Worm (Caenorhabditis elegans) whole organism, L3 larva: ENCODE measurements around the gene asp-16.

Experiments
- aly-2 ChIP-seq: fragments of 150-350 bp; optimal IDR thresholded peaks from 2 replicates; lab custom pipeline; 2014; ENCODE audit warnings: missing biosample characterization, missing genetic modification characterization
- ceh-16 ChIP-seq: sonication (generic microtip); optimal IDR thresholded peaks from 2 replicates; lab custom pipeline; 2017; ENCODE audit warnings: missing biosample characterization, missing genetic modification characterization
- ceh-82 ChIP-seq: fragments of 150-350 bp; optimal IDR thresholded peaks from 2 replicates; lab custom pipeline; 2014; ENCODE audit warnings: missing biosample characterization, missing genetic modification characterization
- ceh-9 ChIP-seq: sonication (generic microtip); optimal IDR thresholded peaks from 2 replicates; lab custom pipeline; 2018; ENCODE audit warnings: missing biosample characterization, missing genetic modification characterization
- elt-1 ChIP-seq: fragments of 150-350 bp; optimal IDR thresholded peaks from 2 replicates; lab custom pipeline; 2014; ENCODE audit warnings: missing biosample characterization, missing genetic modification characterization
- elt-2 ChIP-seq: sonication (generic microtip); optimal IDR thresholded peaks from 2 replicates; lab custom pipeline; 2016; ENCODE audit warnings: missing genetic modification reagents, mild to moderate bottlenecking, missing genetic modification characterization, missing compliant biosample characterization
- fkh-10 ChIP-seq: sonication (generic microtip); optimal IDR thresholded peaks from 2 replicates; lab custom pipeline; 2017; ENCODE audit warnings: missing biosample characterization, missing genetic modification reagents, missing genetic modification characterization
- nhr-237 ChIP-seq: fragments of 150-350 bp; optimal IDR thresholded peaks from 2 replicates; lab custom pipeline; 2014; ENCODE audit warnings: missing biosample characterization, missing genetic modification characterization
- nhr-76 ChIP-seq: fragments of 150-350 bp; sonication (generic microtip); optimal IDR thresholded peaks from 5 replicates; lab custom pipeline; 2014; ENCODE audit warnings: missing biosample characterization, missing genetic modification characterization
- nhr-77 ChIP-seq: fragments of 150-350 bp; optimal IDR thresholded peaks from 2 replicates; lab custom pipeline; 2014; ENCODE audit warnings: missing biosample characterization, missing genetic modification characterization
- skn-1 ChIP-seq: fragments of 150-350 bp; optimal IDR thresholded peaks from 2 replicates; lab custom pipeline; 2014; ENCODE audit warnings: missing biosample characterization, missing genetic modification characterization
- unc-39 ChIP-seq: sonication (generic microtip); optimal IDR thresholded peaks from 4 replicates; lab custom pipeline; 2017; ENCODE audit warnings: missing biosample characterization, missing genetic modification characterization
- unc-62 ChIP-seq: fragments of 150-350 bp; sonication (generic microtip); optimal IDR thresholded peaks from 4 replicates; lab custom pipeline; 2014; ENCODE audit warnings: missing biosample characterization, missing genetic modification reagents, missing genetic modification characterization
- ztf-4 ChIP-seq: fragments of 150-350 bp; optimal IDR thresholded peaks from 2 replicates; lab custom pipeline; 2014; ENCODE audit warnings: missing biosample characterization, missing genetic modification characterization

DNA sequence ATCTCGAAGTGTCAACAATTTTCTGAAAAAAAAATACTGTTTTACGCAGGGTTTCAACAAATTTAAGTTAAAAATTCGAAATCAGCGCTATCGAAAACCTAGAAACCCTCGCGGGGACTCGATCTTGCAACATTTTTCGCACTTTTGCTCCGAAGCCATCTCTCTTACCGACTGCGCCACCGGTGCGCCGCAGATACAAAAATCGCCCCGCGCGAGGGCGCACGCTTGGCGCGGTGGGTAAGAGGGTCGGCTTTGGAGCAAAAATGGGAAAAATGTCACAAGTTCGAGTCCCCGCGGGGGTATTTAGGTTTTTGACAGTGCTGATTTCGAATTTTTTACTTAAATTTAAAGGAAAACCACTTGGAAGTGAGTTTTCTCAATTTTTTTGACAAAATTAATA, 48.5 kb upstream of the asp-16 start:
- TF ChIP-seq unc-62 (GFP tag; lab: Kevin White, UChicago) (no peak), aly-2 (tag; lab: Kevin White, UChicago) (no peak), nhr-77 (tag; lab: Kevin White, UChicago) (no peak), ceh-9 (tag; lab: Kevin White, UChicago) (no peak), fkh-10 (GFP tag; lab: Kevin White, UChicago) (no peak), nhr-237 (no peak), unc-39 (tag; lab: Kevin White, UChicago) (no peak), elt-1 (tag; lab: Kevin White, UChicago) (no peak), ztf-4 (no peak), skn-1 (no peak), nhr-76 (no peak), ceh-16 (no peak), elt-2 (no peak), ceh-82 (tag; lab: Kevin White, UChicago) (no peak)
